Worm (Caenorhabditis elegans) whole organism, dauer: ENCODE results near the gene rpl-3.

Experiments
- unc-62 ChIP-seq: sonication (generic microtip); optimal IDR thresholded peaks from 2 replicates; lab custom pipeline; 2017; ENCODE audit warnings: missing biosample characterization, missing genetic modification reagents, missing genetic modification characterization

rpl-3 gene

DNA sequence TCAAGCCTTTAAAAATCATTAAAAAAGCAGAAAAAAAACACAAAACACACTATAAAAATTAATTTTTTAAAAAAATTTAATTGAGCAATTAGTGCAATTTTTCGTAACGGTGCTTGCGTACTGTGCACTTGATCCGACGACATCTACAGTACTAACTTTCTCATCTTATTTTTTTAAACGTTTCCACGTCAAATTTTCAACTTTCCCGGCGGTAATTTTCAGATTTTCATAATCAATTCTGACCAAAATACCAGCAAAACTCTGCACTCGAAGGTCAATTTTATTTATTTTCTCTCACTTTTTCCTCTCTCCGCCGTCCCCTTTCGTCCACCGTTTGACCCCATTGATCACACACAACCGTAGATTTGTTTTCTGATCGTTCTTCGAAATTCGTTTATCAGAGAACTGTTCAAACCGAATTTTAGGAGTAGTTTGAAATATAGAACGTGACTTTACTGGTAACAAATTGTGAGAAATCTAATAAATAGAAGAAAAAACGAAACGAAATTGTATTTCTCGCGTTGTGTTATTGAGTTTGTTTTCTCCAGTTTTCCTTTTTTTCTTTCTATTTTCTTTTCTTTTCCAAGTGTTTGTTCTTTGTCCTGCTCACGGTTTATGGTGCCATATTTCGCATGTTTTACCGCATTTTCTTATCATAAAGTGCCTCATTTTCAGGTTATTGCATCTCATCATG, 3.7 kb upstream of the rpl-3 start, which contains the start of gene acs-19:
Gene acs-19 (plus strand): TSS at position 676 of the 694 bp plus-strand sequence.
- TF ChIP-seq unc-62 (GFP tag; lab: Kevin White, UChicago) = no peak

DNA sequence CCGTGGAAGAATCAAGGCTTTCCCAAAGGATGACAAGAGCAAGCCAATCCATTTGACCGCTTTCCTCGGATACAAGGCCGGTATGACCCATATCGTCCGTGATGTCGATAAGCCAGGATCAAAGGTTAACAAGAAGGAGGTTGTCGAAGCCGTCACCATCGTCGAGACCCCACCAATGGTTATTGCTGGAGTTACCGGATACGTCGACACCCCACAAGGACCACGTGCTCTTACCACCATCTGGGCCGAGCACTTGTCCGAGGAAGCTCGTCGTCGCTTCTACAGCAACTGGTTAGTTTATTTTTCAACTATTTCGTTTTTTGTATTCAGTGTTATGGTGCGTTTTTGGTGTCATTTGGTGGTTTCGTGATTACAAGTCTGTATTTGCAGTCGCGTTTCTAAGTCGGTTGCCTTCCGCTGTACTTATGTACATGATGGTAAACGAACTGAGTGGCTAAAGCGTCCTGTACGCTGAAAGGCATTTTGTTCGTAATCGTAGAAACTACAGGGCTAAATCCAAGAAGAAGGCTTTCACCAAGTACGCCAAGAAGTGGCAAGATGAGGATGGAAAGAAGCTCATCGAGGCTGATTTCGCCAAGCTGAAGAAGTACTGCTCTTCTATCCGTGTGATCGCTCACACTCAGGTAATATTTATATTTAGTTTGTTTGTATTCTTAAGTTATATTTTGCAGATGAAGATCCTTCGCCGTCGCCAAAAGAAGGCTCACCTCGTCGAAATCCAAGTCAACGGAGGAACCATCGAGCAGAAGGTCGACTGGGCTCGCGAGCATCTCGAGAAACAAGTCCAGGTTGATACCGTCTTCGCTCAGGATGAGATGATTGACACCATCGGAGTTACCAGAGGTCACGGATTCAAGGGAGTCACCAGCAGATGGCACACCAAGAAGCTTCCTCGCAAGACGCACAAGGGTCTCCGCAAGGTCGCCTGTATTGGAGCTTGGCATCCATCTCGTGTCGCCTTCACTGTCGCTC, 579 bp downstream of the rpl-3 start:
- TF ChIP-seq unc-62 (GFP tag; lab: Kevin White, UChicago) = no peak

DNA sequence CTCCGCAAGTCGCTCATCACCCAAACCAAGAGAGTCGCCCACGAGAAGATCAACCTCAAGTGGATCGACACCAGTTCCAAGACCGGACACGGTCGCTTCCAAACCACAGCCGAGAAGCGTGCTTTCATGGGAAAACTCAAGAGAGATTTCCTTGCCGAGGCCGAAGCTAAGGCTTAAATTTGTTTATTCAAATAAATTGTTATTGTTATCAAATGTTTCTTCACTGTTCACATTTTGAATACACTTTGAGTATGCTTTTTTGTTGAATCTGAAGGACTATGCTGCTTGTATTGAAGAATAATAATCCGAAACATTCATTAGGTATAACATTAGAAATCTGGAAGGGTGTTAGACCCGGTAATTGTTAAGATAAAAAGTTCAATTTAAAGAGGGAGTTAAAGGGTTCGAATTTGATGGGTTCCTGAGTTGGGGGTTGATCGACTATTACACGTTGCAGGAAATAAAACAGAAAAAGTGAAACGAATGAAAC, 1.7 kb downstream of the rpl-3 start:
- TF ChIP-seq unc-62 (GFP tag; lab: Kevin White, UChicago) = no peak

DNA sequence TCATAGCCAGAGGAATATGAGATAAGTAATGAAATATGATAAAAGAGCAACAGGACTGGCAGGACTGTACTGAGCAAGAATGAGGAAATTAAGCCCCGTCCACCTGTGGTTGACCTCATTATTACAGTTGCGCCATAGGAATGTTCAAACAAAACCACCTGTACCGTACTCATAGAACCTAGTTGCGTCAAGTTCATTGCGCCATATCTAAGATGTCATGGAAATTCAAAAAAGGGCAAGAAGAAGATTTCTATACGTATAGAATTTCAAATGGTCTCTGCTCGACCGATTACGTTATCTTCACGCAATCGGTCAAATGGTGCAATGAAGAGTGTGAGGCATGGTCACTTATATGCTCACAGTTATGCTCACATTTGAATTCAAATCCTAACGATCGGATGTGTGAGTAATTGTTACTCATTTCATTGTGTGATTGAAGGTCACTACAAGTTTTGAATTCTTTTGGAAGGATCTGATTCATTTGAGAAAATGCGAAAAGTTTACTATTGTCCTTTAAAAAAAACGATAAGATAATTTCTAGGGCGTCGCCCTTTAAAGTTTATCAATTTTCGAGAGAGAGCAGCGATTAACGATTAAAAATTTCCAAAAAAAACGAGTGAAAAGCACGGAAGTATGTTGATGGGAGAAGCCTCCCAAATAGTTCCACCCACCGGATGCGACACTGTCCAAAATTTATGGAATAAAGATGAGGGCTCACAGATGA, 4.3 kb downstream of the rpl-3 start:
- no peak for TF ChIP-seq unc-62 (GFP tag; lab: Kevin White, UChicago)

DNA sequence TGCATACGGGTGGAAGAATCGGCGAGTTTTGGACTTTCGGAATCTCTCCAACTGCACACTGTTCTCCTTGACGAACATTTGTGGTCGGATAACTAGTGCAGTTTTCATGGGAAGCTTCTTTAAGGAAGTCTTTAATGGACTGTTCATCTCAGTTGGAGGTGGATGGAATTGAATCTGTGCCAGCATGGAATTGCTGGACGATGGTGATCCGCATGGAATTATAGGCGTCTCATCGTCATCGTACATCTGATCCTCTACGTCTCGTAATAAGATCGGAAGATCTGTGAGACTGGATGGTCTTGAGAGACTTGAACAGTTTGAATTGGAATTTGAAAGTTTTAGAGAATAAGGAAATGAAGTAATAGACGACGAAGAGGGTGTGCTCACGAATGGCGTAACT, 5.3 kb downstream of the rpl-3 start:
- no peak for TF ChIP-seq unc-62 (GFP tag; lab: Kevin White, UChicago)

DNA sequence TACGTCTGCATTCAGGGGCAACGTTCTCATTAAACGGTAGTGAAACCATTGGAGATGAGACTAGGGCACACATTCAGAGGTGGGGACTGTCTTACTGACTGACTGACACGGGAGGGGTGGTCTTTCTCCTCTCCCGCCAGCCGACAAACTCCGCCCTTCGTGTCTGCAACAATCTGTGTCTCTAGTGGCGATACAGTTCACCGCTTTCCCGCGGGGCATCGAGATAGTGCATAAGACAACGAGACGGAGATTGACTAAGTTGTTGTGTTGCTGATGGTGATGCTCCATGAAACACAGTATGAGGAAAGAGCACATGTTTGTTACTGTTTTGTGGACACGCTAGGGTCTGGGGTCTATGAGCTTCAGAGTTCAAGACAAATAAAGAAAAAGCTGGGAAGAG, 5.8 kb downstream of the rpl-3 start:
- no peak for TF ChIP-seq unc-62 (GFP tag; lab: Kevin White, UChicago)

DNA sequence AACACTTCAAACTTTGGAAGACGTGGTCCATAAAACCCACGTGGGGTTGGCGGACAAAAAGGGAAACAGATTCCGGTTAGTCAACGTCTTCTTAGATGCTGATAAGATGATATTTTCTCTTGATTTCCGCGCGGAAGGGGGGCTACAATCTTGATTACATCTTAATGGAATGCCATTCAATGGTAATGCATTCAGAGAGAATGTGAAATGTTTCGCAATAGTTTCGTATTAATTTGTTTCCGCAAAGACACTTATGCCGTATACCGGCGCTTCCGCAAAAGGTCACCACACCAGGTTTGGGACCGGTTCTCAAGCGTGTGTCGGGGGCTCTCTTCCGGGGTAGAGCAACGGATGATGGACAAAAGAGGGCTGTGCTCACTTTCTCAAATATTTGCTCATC, 6.8 kb downstream of the rpl-3 start:
- no peak for TF ChIP-seq unc-62 (GFP tag; lab: Kevin White, UChicago)

DNA sequence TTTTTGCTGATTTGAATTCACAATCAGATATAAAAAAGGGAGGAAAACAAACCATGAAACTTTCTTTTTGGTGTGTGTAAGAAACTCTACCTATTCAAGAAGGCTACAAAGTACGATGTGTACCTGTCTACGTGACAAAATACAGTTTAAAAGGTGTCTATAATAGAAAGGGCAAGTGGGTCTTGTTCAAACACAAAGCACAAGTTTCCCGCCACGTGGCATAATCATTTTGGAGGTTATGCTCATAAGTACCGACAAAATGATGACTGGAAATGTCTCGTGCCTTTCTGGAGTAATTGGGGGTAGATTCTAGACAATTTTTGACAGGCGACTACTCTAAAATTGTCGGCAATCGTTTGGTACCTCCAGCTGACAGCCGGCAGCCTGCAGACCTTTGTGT, 7.2 kb downstream of the rpl-3 start:
- TF ChIP-seq unc-62 (GFP tag; lab: Kevin White, UChicago) = no peak

DNA sequence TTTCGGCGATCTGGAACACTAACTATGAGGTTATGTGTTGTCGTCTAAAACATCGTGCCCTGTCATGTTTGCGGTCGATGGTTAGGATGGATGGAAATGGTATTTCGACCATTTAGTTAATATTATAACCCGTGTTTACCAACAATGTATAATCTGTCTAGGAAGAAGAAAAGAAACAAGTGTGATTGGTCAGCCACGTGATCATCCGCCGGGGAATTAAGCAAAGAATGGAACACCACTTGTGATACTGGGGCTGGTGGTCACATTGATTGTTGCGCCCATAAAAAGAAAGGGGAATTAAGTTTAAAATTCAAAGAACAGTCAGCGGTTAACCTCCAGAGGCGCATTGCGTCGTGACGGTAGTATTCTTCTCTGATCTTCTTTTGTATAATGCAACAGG, 8.0 kb downstream of the rpl-3 start:
- TF ChIP-seq unc-62 (GFP tag; lab: Kevin White, UChicago) = no peak

DNA sequence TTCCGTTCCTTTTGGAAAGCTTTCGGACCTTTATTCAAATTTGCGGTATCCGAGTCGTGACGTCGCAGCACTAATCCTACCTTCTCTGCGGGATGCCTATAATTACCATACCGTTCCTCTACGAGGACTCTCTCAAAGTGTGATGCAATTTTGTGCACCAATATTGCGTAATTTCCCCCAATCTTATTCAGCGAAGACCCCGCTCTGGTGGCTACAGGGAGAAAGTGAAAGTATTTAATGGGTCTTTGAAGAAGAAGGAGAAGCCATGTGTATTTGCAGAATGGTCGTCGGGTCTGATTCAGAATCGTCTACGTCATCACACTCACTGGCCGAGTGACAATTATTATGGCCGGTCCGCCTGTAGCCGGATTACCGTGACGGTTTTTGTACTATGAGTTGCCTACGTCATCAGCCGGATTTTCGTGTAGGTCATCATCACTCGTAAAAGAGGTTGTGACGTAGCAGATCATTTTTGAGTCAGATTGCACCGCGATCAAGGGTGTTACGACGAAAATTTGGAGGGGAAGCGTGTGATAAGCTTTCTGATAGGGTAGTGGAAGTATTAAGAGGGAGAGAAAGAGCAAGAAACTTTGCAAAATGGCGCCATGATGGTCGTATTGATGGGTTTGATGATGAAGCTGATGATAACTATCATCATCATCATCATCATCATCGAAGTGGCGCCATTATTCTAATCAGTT, 8.7 kb downstream of the rpl-3 start:
- TF ChIP-seq unc-62 (GFP tag; lab: Kevin White, UChicago) = no peak

DNA sequence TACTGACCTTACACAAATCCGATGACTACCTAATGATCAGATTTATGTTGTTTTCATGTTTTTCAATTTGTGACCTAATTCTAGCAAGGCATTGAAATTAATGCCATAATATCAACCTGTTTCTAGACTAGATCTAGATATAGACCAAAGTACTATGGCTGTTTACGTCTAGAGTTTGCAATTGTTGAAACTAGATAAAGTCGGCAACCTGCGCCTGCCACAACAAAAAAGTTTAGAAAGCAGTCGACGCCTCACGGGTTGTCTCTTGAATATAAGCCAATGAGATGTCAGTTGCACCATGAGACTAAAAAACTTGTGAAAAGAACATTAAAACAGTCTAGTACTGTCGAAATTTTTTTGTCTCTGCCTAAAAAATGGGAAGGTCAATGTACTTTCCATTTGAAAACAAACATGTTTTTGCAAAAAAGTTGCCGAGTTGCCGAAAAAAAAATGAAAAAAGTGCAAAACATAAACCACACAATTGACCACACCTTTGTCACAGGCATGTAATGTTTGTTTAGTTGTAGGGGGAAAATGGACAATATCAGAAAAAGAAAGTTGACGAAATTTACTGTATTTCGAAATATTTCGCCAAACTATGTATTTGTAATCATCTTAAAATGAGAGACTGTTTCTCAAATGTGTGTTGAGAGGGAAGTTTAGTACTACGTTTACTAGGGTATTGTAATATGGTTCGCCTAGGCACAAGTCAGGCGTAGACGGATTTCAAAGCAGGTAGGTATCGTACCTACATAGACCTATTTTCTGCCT, 11.5 kb downstream of the rpl-3 start:
- TF ChIP-seq unc-62 (GFP tag; lab: Kevin White, UChicago) = no peak

DNA sequence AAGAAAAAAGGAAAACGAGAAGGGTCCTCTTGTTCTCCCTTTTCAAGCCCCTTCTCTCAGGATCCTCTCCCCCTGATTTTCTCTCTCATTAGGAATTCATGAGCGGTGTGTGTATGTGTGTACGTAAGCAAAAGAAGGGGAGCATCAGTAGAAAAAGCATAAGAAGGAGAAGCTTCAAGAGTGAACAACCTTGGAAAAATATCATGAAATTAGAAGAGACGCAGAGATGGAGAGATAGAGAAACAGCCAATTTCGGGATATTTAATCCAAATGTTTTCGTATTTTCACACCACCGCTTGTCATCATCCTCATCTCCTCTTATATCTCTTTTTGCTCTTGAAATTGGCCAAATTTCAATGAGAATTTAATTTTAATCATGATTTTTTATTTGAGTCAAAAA, 15.5 kb downstream of the rpl-3 start:
- no peak for TF ChIP-seq unc-62 (GFP tag; lab: Kevin White, UChicago)

DNA sequence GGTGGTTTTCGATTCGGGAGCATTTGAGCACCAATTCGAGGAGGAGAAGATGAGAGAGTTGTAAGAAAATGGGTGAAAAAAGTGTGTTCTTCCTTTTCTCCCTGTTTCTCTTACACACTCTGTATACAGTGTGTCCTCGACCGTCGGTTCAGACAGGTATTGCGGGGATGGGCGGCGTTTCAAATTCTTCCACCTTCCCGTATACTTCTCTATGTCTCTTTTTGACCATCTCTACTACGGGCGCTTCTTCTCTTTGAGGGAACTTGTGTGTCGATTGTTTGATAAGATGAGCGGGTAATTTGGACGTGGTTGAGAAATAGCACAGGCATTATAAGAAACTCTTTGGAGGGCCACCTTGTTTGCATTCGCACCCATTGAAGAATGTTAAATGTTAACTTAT, 19.9 kb downstream of the rpl-3 start:
- TF ChIP-seq unc-62 (GFP tag; lab: Kevin White, UChicago) = no peak

DNA sequence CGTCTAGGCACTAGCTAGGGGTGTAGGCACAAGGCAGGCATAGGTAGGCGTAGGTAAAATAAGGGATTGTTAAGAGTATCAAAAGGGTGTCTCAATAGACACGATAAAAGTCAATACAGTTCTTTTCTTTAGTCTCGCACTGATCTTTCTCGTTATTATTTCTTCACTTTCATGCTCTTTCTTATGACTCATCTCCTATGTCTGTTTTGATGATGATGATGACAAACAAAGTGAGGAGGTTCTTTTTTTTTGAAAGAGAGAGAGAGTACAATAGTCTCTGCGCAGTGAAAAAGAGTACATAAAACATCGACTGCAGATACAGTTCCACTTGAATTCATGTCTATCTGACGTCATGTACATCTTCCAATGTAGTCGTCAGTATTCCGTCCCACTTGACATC, 22.2 kb downstream of the rpl-3 start:
- no peak for TF ChIP-seq unc-62 (GFP tag; lab: Kevin White, UChicago)
